Fruit fly (Drosophila melanogaster): ENCODE measurements around the gene spn-A.
A peak's percentile ranks its signal among the peaks of the same experiment; 100 is the strongest.

The spn-A gene

dm6 chr3R:30036609-30037008 lies 19.2 kb downstream of the spn-A start, which contains the start of gene ZIPIC (continued):
- TF ChIP-seq sd (tag; optimal IDR thresholded peaks at IDR 0.05) (no peak), CG10366 (GFP tag; IDR thresholded peaks at IDR 0.05) (no peak), HHEX (GFP tag; optimal IDR thresholded peaks at IDR 0.05) (no peak), HLH4C (GFP tag; IDR thresholded peaks at IDR 0.05; ENCODE audit: partially characterized antibody) (peak; percentile 74), Ptx1 (GFP tag; IDR thresholded peaks at IDR 0.05) (no peak), ssp (GFP tag; IDR thresholded peaks at IDR 0.05) (no peak), Sry-β (GFP tag; optimal IDR thresholded peaks at IDR 0.05) (no peak), CG18476 (GFP tag; optimal IDR thresholded peaks at IDR 0.05) (no peak), crp (GFP tag; optimal IDR thresholded peaks at IDR 0.05) (no peak), gcm2 (GFP tag; optimal IDR thresholded peaks at IDR 0.05) (no peak), CG11696 (GFP tag; IDR thresholded peaks at IDR 0.05) (no peak), tna (GFP tag; IDR thresholded peaks at IDR 0.05; ENCODE audit: partially characterized antibody) (no peak), CG2875 (GFP tag; optimal IDR thresholded peaks at IDR 0.05) (no peak), CG12236 (GFP tag; optimal IDR thresholded peaks at IDR 0.05) (no peak), Taf1 (GFP tag; IDR thresholded peaks at IDR 0.05) (no peak), Sox100B (GFP tag; optimal IDR thresholded peaks at IDR 0.05) (no peak), ERR (GFP tag; optimal IDR thresholded peaks at IDR 0.05) (no peak), phol (tag; optimal IDR thresholded peaks at IDR 0.05) (no peak), Kr (GFP tag; optimal IDR thresholded peaks at IDR 0.05) (no peak), Dip2 (GFP tag; IDR thresholded peaks at IDR 0.05) (no peak), Hey (tag; optimal IDR thresholded peaks at IDR 0.05) (no peak), ftz-f1 (GFP tag; optimal IDR thresholded peaks at IDR 0.05) (no peak), Chrac-16 (GFP tag; optimal IDR thresholded peaks at IDR 0.05) (no peak), CG18011 (GFP tag; optimal IDR thresholded peaks at IDR 0.05) (no peak), Eip74EF (GFP tag; optimal IDR thresholded peaks at IDR 0.05) (no peak), Fer3 (tag; optimal IDR thresholded peaks at IDR 0.05) (no peak), org-1 (GFP tag; optimal IDR thresholded peaks at IDR 0.05) (no peak), Scr (GFP tag; IDR thresholded peaks at IDR 0.05; ENCODE audit: partially characterized antibody) (peak; percentile 42; the same call in 1 of the 2 replicates), stc (GFP tag; IDR thresholded peaks at IDR 0.05) (no peak), tup (GFP tag; optimal IDR thresholded peaks at IDR 0.05) (no peak), vfl (GFP tag; optimal IDR thresholded peaks at IDR 0.05) (no peak), hth (optimal IDR thresholded peaks at IDR 0.05) (no peak), gsb-n (tag; optimal IDR thresholded peaks at IDR 0.05) (no peak), da (GFP tag; optimal IDR thresholded peaks at IDR 0.05) (no peak), CG14965 (GFP tag; optimal IDR thresholded peaks at IDR 0.05; ENCODE audit: borderline replicate concordance) (no peak), CG2116 (GFP tag; optimal IDR thresholded peaks at IDR 0.05) (peak; percentile 46), CG7372 (GFP tag; IDR thresholded peaks at IDR 0.05) (no peak), CG12744 (GFP tag; optimal IDR thresholded peaks at IDR 0.05) (no peak), her (GFP tag; optimal IDR thresholded peaks at IDR 0.05) (no peak), TFAM (GFP tag; optimal IDR thresholded peaks at IDR 0.05) (no peak), bigmax (GFP tag; optimal IDR thresholded peaks at IDR 0.05) (peak; percentile 30), HmgD (GFP tag; optimal IDR thresholded peaks at IDR 0.05) (no peak), fd102C (GFP tag; optimal IDR thresholded peaks at IDR 0.05) (no peak), CG12104 (GFP tag; optimal IDR thresholded peaks at IDR 0.05) (no peak), Xbp1 (GFP tag; optimal IDR thresholded peaks at IDR 0.05) (no peak), CG8388 (GFP tag; optimal IDR thresholded peaks at IDR 0.05) (no peak), Med (GFP tag) (no peak), Opbp (GFP tag; IDR thresholded peaks at IDR 0.05; ENCODE audit: partially characterized antibody) (peak; percentile 64; the same call in 1 of the 3 replicates), Bgb (GFP tag; IDR thresholded peaks at IDR 0.05; ENCODE audit: partially characterized antibody) (peak; percentile 46), Oaz (GFP tag; IDR thresholded peaks at IDR 0.05) (no peak), CG13123 (GFP tag; optimal IDR thresholded peaks at IDR 0.05) (no peak)
